Fruit fly (Drosophila melanogaster): ENCODE results near the gene CG17147.
A peak's percentile ranks its signal among the peaks of the same experiment; 100 is the strongest.

The CG17147 gene

DNA sequence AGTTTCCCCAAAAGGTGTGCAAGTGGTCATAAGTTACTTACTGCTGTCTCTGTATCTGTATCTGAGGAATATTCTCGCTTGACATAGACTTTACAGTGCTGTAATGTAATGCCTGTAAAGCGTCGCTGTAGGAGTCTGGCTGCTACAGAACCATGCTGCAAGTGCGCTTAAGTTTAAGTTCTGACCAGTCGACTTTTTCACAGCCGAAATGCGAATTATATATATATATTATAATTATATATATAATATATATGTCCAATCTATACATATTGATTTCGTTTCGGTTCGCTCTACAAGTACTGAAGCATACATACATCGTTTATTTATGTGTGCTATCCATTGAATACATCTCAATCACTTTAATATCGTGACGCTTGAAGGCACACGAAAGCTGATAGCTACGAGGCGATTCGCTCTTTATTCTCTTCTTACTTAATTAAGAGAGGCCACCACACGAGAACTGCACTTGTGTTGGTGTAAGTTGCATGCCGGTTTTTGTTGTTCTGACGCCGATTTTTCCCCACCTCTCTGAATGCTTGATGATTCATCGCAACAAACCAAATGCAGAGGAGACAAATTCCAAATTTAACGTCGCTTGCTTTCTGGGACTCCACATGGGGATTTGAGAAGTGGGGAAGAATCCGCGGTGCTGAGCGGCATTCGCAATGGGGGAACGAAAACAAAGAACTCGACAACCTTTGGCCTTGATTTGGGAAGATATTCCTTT is 37.3 kb upstream of the CG17147 start (continued):
- TF ChIP-seq Spps (tag; optimal IDR thresholded peaks at IDR 0.05) (no peak), Fer2 (tag; optimal IDR thresholded peaks at IDR 0.05) (no peak), CG5180 (GFP tag; optimal IDR thresholded peaks at IDR 0.05) (peak; percentile 36), pan (optimal IDR thresholded peaks at IDR 0.05) (no peak), pan (GFP tag; optimal IDR thresholded peaks at IDR 0.05 in 1 of 2, IDR thresholded peaks at IDR 0.05 in 1 of 2) (no peak), CG3065 (GFP tag; optimal IDR thresholded peaks at IDR 0.05) (no peak), dpn (GFP tag; optimal IDR thresholded peaks at IDR 0.05) (no peak), ATbp (GFP tag; optimal IDR thresholded peaks at IDR 0.05) (no peak), B-H2 (GFP tag; optimal IDR thresholded peaks at IDR 0.05) (peak; percentile 12), btn (GFP tag; optimal IDR thresholded peaks at IDR 0.05) (no peak), zfh1 (GFP tag; IDR thresholded peaks at IDR 0.05) (no peak), Oli (tag; optimal IDR thresholded peaks at IDR 0.05) (peak; percentile 27), sc (optimal IDR thresholded peaks at IDR 0.05) (no peak), sc (GFP tag; optimal IDR thresholded peaks at IDR 0.05) (peak; percentile 40), Gsc (GFP tag; IDR thresholded peaks at IDR 0.05) (no peak), grau (tag; optimal IDR thresholded peaks at IDR 0.05) (peak; percentile 14), Bgb (GFP tag; IDR thresholded peaks at IDR 0.05; ENCODE audit: partially characterized antibody) (0 out of 2 replicates have a peak, but pooled peaks have one; percentile 12), corto (GFP tag; optimal IDR thresholded peaks at IDR 0.05) (no peak), Lhr (GFP tag; optimal IDR thresholded peaks at IDR 0.05) (peak; percentile 1), h (optimal IDR thresholded peaks at IDR 0.05) (no peak), Myb (GFP tag; optimal IDR thresholded peaks at IDR 0.05) (no peak), slou (GFP tag; optimal IDR thresholded peaks at IDR 0.05) (no peak), CG7786 (GFP tag; optimal IDR thresholded peaks at IDR 0.05) (no peak), HLHmδ (GFP tag; optimal IDR thresholded peaks at IDR 0.05) (no peak), CG12769 (tag; optimal IDR thresholded peaks at IDR 0.05) (no peak), Med (GFP tag) (peak; percentile 61), CG17829 (tag; optimal IDR thresholded peaks at IDR 0.05) (peak; percentile 34), ftz-f1 (GFP tag; optimal IDR thresholded peaks at IDR 0.05) (no peak), CG10959 (GFP tag; IDR thresholded peaks at IDR 0.05) (no peak), her (GFP tag; optimal IDR thresholded peaks at IDR 0.05) (no peak), CG10431 (GFP tag; optimal IDR thresholded peaks at IDR 0.05) (peak; percentile 37), Aef1 (GFP tag; IDR thresholded peaks at IDR 0.05) (no peak), CG7372 (GFP tag; IDR thresholded peaks at IDR 0.05) (no peak), Nf-YC (tag; optimal IDR thresholded peaks at IDR 0.05) (peak; percentile 35), Rfx (GFP tag; IDR thresholded peaks at IDR 0.05) (0 out of 2 replicates have a peak, but pooled peaks have one; percentile 24), ERR (GFP tag; optimal IDR thresholded peaks at IDR 0.05) (no peak), kay (GFP tag; optimal IDR thresholded peaks at IDR 0.05) (peak; percentile 48), CG17385 (GFP tag; optimal IDR thresholded peaks at IDR 0.05) (peak; percentile 40), CG1647 (GFP tag; optimal IDR thresholded peaks at IDR 0.05) (no peak), CG18599 (GFP tag; optimal IDR thresholded peaks at IDR 0.05) (no peak), CG10462 (GFP tag; optimal IDR thresholded peaks at IDR 0.05) (no peak), CG3838 (GFP tag; optimal IDR thresholded peaks at IDR 0.05) (no peak), CG10543 (GFP tag; optimal IDR thresholded peaks at IDR 0.05) (no peak), wek (GFP tag; optimal IDR thresholded peaks at IDR 0.05) (no peak), CG16813 (GFP tag; IDR thresholded peaks at IDR 0.05; ENCODE audit: partially characterized antibody) (0 out of 3 replicates have a peak, but pooled peaks have one; percentile 17), CG17612 (GFP tag; IDR thresholded peaks at IDR 0.05) (no peak), az2 (GFP tag; optimal IDR thresholded peaks at IDR 0.05) (no peak), run (tag; optimal IDR thresholded peaks at IDR 0.05) (no peak), CG13296 (GFP tag; optimal IDR thresholded peaks at IDR 0.05) (no peak), tap (tag; optimal IDR thresholded peaks at IDR 0.05) (peak; percentile 19), CG32772 (GFP tag; IDR thresholded peaks at IDR 0.05) (no peak)

Measured in whole organism, embryonic.